Worm (Caenorhabditis elegans) whole organism, mixed stage, embryonic: ENCODE measurements around the gene srd-74.

Experiments
- blmp-1 ChIP-seq: fragments of 150-350 bp; optimal IDR thresholded peaks from 2 replicates; lab custom pipeline; 2014; ENCODE audit warnings: missing biosample characterization, missing genetic modification characterization
- ceh-39 ChIP-seq: fragments of 150-350 bp; optimal IDR thresholded peaks from 2 replicates; lab custom pipeline; 2014; ENCODE audit warnings: missing biosample characterization, missing genetic modification characterization
- ceh-43 ChIP-seq: fragments of 200-800 bp; sonication (Bioruptor generic); optimal IDR thresholded peaks from 2 replicates; lab custom pipeline; 2018; ENCODE audit warnings: mild to moderate bottlenecking, missing genetic modification characterization, moderate library complexity, missing compliant biosample characterization
- ceh-83 ChIP-seq: fragments of 200-800 bp; sonication (Bioruptor generic); optimal IDR thresholded peaks from 2 replicates; lab custom pipeline; 2018; ENCODE audit warnings: mild to moderate bottlenecking, missing genetic modification characterization, missing compliant biosample characterization
- ces-1 ChIP-seq: fragments of 150-350 bp; optimal IDR thresholded peaks from 2 replicates; lab custom pipeline; 2014; ENCODE audit warnings: missing biosample characterization, missing genetic modification reagents, missing genetic modification characterization
- drap-1 ChIP-seq: fragments of 200-800 bp; sonication (Bioruptor generic); optimal IDR thresholded peaks from 3 replicates; lab custom pipeline; 2018; ENCODE audit warnings: mild to moderate bottlenecking, missing genetic modification characterization, missing compliant biosample characterization
- elt-1 ChIP-seq: sonication (generic microtip); optimal IDR thresholded peaks from 2 replicates; lab custom pipeline; 2017; ENCODE audit warnings: missing genetic modification characterization, mild to moderate bottlenecking, missing compliant biosample characterization, antibody characterized with exemption, moderate library complexity, borderline replicate concordance; ENCODE audit not compliant: insufficient read depth
- elt-3 ChIP-seq: fragments of 150-350 bp; optimal IDR thresholded peaks from 2 replicates; lab custom pipeline; 2014; ENCODE audit warnings: missing biosample characterization, missing genetic modification characterization
- flh-1 ChIP-seq: fragments of 200-800 bp; sonication (Bioruptor generic); optimal IDR thresholded peaks from 2 replicates; lab custom pipeline; 2018; ENCODE audit warnings: mild to moderate bottlenecking, missing genetic modification characterization, moderate library complexity, missing compliant biosample characterization
- ham-2 ChIP-seq: fragments of 200-800 bp; sonication (Bioruptor generic); optimal IDR thresholded peaks from 2 replicates; lab custom pipeline; 2018; ENCODE audit warnings: mild to moderate bottlenecking, missing genetic modification characterization, missing compliant biosample characterization
- hlh-1 ChIP-seq: fragments of 150-350 bp; optimal IDR thresholded peaks from 2 replicates; lab custom pipeline; 2014; ENCODE audit warnings: missing biosample characterization, missing genetic modification reagents, missing genetic modification characterization
- lin-32 ChIP-seq: fragments of 200-800 bp; sonication (Bioruptor generic); optimal IDR thresholded peaks from 2 replicates; lab custom pipeline; 2018; ENCODE audit warnings: mild to moderate bottlenecking, missing genetic modification characterization, missing compliant biosample characterization
- mab-5 ChIP-seq: fragments of 150-350 bp; optimal IDR thresholded peaks from 2 replicates; lab custom pipeline; 2014; ENCODE audit warnings: missing biosample characterization, missing genetic modification characterization
- mep-1 ChIP-seq: fragments of 150-350 bp; optimal IDR thresholded peaks from 2 replicates; lab custom pipeline; 2017; ENCODE audit warnings: missing biosample characterization, missing genetic modification reagents, missing genetic modification characterization, inconsistent platforms
- nhr-2 ChIP-seq: fragments of 150-350 bp; optimal IDR thresholded peaks from 2 replicates; lab custom pipeline; 2014; ENCODE audit warnings: missing biosample characterization, missing genetic modification characterization
- nhr-237 ChIP-seq: fragments of 150-350 bp; optimal IDR thresholded peaks from 2 replicates; lab custom pipeline; 2014; ENCODE audit warnings: missing biosample characterization, missing genetic modification characterization
- nhr-76 ChIP-seq: sonication (generic microtip); optimal IDR thresholded peaks from 2 replicates; lab custom pipeline; 2017; ENCODE audit warnings: missing biosample characterization, missing genetic modification characterization
- sem-2 ChIP-seq: fragments of 200-800 bp; sonication (Bioruptor generic); optimal IDR thresholded peaks from 2 replicates; lab custom pipeline; 2018; ENCODE audit warnings: mild to moderate bottlenecking, missing genetic modification characterization, missing compliant biosample characterization
- snpc-4 ChIP-seq: fragments of 150-350 bp; optimal IDR thresholded peaks from 2 replicates; lab custom pipeline; 2014; ENCODE audit warnings: missing biosample characterization, missing genetic modification characterization
- sptf-1 ChIP-seq: sonication (generic microtip); optimal IDR thresholded peaks from 2 replicates; lab custom pipeline; 2017; ENCODE audit warnings: mild to moderate bottlenecking, missing genetic modification characterization, moderate library complexity, missing compliant biosample characterization
- tbx-8 ChIP-seq: fragments of 200-800 bp; sonication (Bioruptor generic); optimal IDR thresholded peaks from 2 replicates; lab custom pipeline; 2018; ENCODE audit warnings: mild to moderate bottlenecking, missing genetic modification characterization, moderate library complexity, missing compliant biosample characterization
- unc-120 ChIP-seq: sonication (generic microtip); optimal IDR thresholded peaks from 2 replicates; lab custom pipeline; 2017; ENCODE audit warnings: missing genetic modification characterization, missing compliant biosample characterization; ENCODE audit not compliant: poor library complexity, severe bottlenecking
- unc-39 ChIP-seq: fragments of 150-350 bp; optimal IDR thresholded peaks from 2 replicates; lab custom pipeline; 2014; ENCODE audit warnings: missing biosample characterization, missing genetic modification characterization
- unc-62 ChIP-seq: fragments of 150-350 bp; optimal IDR thresholded peaks from 2 replicates; lab custom pipeline; 2014; ENCODE audit warnings: missing biosample characterization, missing genetic modification reagents, missing genetic modification characterization
- zip-8 ChIP-seq: fragments of 150-350 bp; optimal IDR thresholded peaks from 2 replicates; lab custom pipeline; 2014; ENCODE audit warnings: missing biosample characterization, missing genetic modification characterization
- ztf-11 ChIP-seq: fragments of 150-350 bp; optimal IDR thresholded peaks from 2 replicates; lab custom pipeline; 2014; ENCODE audit warnings: missing biosample characterization, missing genetic modification characterization

The srd-74 gene

ce11 chrIII:11829585-11830195, 47.8 kb downstream of the srd-74 start:
- no peak for TF ChIP-seq sem-2 (GFP tag; lab: Kevin White, UChicago)
- no peak for TF ChIP-seq drap-1 (GFP tag; lab: Kevin White, UChicago)
- no peak for TF ChIP-seq ztf-11 (tag; lab: Kevin White, UChicago)
- no peak for TF ChIP-seq sptf-1 (tag; lab: Kevin White, UChicago)
- TF ChIP-seq nhr-2 (tag; lab: Kevin White, UChicago), result no peak
- no peak for TF ChIP-seq mep-1
- no peak for TF ChIP-seq snpc-4
- no peak for TF ChIP-seq flh-1
- no peak for TF ChIP-seq unc-120 (tag; lab: Kevin White, UChicago)
- no peak for TF ChIP-seq ceh-83 (GFP tag; lab: Kevin White, UChicago)
- no peak for TF ChIP-seq ham-2 (GFP tag; lab: Kevin White, UChicago)
- TF ChIP-seq nhr-237 (tag; lab: Kevin White, UChicago), result no peak
- TF ChIP-seq zip-8 (tag; lab: Kevin White, UChicago), result no peak
- no peak for TF ChIP-seq unc-62 (GFP tag; lab: Kevin White, UChicago)
- TF ChIP-seq elt-3 (tag; lab: Kevin White, UChicago), result no peak
- no peak for TF ChIP-seq ces-1 (GFP tag; lab: Kevin White, UChicago)

DNA sequence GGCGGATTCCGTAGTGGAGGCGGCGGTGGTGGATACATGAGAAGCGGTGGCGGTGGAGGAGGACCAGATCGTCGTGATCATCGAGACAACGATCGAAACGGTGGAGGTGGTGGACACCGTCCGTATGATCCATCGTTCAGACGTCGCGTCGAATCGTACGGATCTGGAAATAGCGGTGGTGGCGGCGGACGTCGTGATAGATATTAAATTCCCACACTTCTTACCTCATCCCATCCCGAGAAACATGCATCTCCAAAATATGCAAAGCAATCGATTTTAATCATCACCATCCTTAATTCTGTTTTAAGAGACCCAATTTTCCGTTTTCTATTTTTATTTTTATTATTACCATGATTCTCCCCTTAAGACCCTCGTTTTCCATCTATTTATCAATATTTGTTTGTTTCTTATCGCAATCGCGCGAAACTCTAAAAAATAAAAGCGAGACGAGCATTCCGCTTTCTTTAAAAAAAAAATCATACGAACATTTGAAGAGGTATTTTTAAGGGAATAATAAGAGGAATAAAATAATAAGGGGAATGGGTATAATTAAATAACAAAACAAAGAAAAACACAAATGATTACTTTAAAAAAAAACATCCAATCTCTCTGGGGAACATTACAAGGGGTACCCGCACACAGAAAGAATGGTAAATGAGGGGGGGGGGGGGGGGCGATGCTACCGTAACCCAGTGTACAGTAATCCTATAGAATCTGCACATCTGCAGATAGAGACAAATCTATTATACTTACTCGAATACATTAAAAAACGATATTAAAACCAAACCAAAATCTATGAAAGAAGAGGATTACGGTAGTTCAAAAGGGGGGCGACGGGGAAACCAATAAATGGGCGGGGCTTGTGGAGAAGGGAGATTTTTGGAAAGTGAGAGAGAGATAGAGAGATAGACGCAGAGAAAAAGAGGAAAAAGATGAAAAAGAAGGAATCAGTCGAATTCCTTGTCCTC, 48.9 kb downstream of the srd-74 start:
- TF ChIP-seq sptf-1 (tag; lab: Kevin White, UChicago) (peak; percentile 52), nhr-2 (tag; lab: Kevin White, UChicago) (no peak)

DNA sequence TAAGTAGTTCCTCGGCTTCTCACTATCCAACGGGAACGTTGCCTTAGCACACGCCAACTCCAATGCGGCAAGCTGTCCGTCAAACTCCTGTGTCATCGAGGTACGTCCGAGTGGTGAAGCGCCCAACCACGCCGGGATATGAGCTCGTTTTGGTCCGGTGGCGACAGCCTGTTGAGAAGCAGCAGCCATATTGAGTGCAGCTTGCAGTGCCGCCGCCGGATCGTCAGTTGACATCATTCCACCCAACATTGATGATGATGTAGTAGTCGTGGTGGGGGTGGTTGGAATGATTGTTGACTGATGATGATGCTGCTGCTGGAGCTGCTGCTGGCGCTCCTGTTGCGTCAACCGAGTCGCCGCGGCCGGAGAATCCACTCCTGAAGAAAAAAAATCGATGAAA, 51.5 kb downstream of the srd-74 start:
- TF ChIP-seq sem-2 (GFP tag; lab: Kevin White, UChicago) (no peak), ham-2 (GFP tag; lab: Kevin White, UChicago) (no peak), ceh-43 (GFP tag; lab: Kevin White, UChicago) (no peak), flh-1 (no peak), ceh-83 (GFP tag; lab: Kevin White, UChicago) (no peak), tbx-8 (no peak), snpc-4 (no peak), ceh-39 (tag; lab: Kevin White, UChicago) (no peak), lin-32 (GFP tag; lab: Kevin White, UChicago) (no peak), unc-39 (no peak), nhr-76 (no peak), sptf-1 (tag; lab: Kevin White, UChicago) (no peak), ztf-11 (tag; lab: Kevin White, UChicago) (no peak), elt-3 (tag; lab: Kevin White, UChicago) (no peak), elt-1 (tag; lab: Kevin White, UChicago) (no peak), hlh-1 (no peak), mab-5 (tag; lab: Kevin White, UChicago) (no peak), ces-1 (GFP tag; lab: Kevin White, UChicago) (no peak), blmp-1 (tag; lab: Kevin White, UChicago) (no peak), drap-1 (GFP tag; lab: Kevin White, UChicago) (no peak)
